Worm (Caenorhabditis elegans): ENCODE results near the gene C07E3.3.

DNA sequence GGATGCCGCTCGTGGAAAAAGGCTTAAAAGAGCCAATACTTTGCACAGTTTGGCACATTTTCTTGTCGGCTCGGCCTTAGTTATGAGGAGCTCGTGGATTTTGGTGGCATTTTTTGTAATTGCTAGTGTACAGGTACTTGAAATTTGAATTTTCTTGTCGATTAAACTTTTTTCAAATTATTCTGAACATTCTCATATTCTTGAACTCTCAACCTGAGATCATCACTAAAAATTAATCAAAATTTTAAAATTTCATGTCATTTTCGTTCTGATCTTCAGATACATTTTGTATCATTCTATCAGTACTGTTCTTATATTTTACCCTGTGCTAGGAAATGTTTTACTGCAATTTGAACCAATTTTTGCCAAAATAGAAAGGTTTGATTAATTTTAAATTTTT, 35.9 kb downstream of the C07E3.3 start, which contains the start of gene idpp-4:
- TF ChIP-seq fos-1 (tag; optimal IDR thresholded peaks at IDR 0.05) (no peak), ceh-82 (tag; optimal IDR thresholded peaks at IDR 0.05) (no peak), duxl-1 (tag; optimal IDR thresholded peaks at IDR 0.05; ENCODE audit: poor library complexity) (no peak), tag-97 (GFP tag; IDR thresholded peaks at IDR 0.05) (no peak), nhr-76 (tag; optimal IDR thresholded peaks at IDR 0.05) (no peak)

Measured in whole organism, L4 larva.